Fruit fly (Drosophila melanogaster) whole organism, embryonic: Measurements from ENCODE around the gene Tengl3.

Experiments used
- CG11247 ChIP-seq: fragments of 200-800 bp; sonication (Bioruptor generic); IDR thresholded peaks from 2 replicates; pipeline ENCODE4 v1.3.6; 2022; ENCODE audit warnings: missing biosample characterization, missing genetic modification characterization
- CG12744 ChIP-seq: fragments of 200-800 bp; sonication (Bioruptor generic); optimal IDR thresholded peaks from 2 replicates; lab custom pipeline; 2016; ENCODE audit warnings: missing biosample characterization, missing genetic modification characterization
- CG1529 ChIP-seq: fragments of 200-800 bp; sonication (Bioruptor generic); optimal IDR thresholded peaks from 3 replicates; lab custom pipeline; 2018; ENCODE audit warnings: missing biosample characterization, missing genetic modification characterization
- CG1602 ChIP-seq: fragments of 200-800 bp; sonication (Bioruptor generic); optimal IDR thresholded peaks from 3 replicates; lab custom pipeline; 2016; ENCODE audit warnings: missing biosample characterization, missing genetic modification characterization
- CG17802 ChIP-seq: fragments of 200-800 bp; sonication (Bioruptor generic); optimal IDR thresholded peaks from 2 replicates; lab custom pipeline; 2018; ENCODE audit warnings: missing biosample characterization, mild to moderate bottlenecking, missing genetic modification characterization, moderate library complexity
- CG18262 ChIP-seq: fragments of 200-800 bp; optimal IDR thresholded peaks from 3 replicates; lab custom pipeline; 2019; ENCODE audit warnings: missing biosample characterization, mild to moderate bottlenecking, missing genetic modification characterization, moderate library complexity
- CG2199 ChIP-seq: fragments of 200-800 bp; sonication (Bioruptor generic); IDR thresholded peaks from 3 replicates; pipeline ENCODE4 v1.3.6; 2022; ENCODE audit warnings: missing biosample characterization, missing genetic modification characterization
- CG31441 ChIP-seq: fragments of 200-800 bp; sonication (Bioruptor generic); IDR thresholded peaks from 2 replicates; pipeline ENCODE4 v1.3.6; 2022; ENCODE audit warnings: missing biosample characterization, missing genetic modification characterization
- CG33213 ChIP-seq: fragments of 200-800 bp; sonication (Bioruptor generic); optimal IDR thresholded peaks from 3 replicates; lab custom pipeline; 2016; ENCODE audit warnings: missing biosample characterization, missing genetic modification characterization
- CG33557 ChIP-seq: fragments of 200-800 bp; sonication (Bioruptor generic); optimal IDR thresholded peaks from 2 replicates; lab custom pipeline; 2019; ENCODE audit warnings: missing biosample characterization, mild to moderate bottlenecking, missing genetic modification characterization, moderate library complexity
- CG3995 ChIP-seq: fragments of 200-800 bp; sonication (Bioruptor generic); optimal IDR thresholded peaks from 3 replicates; lab custom pipeline; 2016; ENCODE audit warnings: missing biosample characterization, missing genetic modification characterization
- CG4328 ChIP-seq: fragments of 200-800 bp; sonication (Bioruptor generic); optimal IDR thresholded peaks from 3 replicates; lab custom pipeline; 2017; ENCODE audit warnings: missing biosample characterization, missing genetic modification reagents, missing genetic modification characterization
- CG4424 ChIP-seq: fragments of 200-800 bp; sonication (Bioruptor generic); optimal IDR thresholded peaks from 3 replicates; lab custom pipeline; 2016; ENCODE audit warnings: missing biosample characterization, missing genetic modification characterization
- CG4707 ChIP-seq: fragments of 200-800 bp; sonication (Bioruptor generic); optimal IDR thresholded peaks from 2 replicates; lab custom pipeline; 2018; ENCODE audit warnings: missing biosample characterization, mild to moderate bottlenecking, missing genetic modification characterization, moderate library complexity
- CG6683 ChIP-seq: fragments of 200-800 bp; sonication (Bioruptor generic); optimal IDR thresholded peaks from 2 replicates; lab custom pipeline; 2017; ENCODE audit warnings: missing biosample characterization, mild to moderate bottlenecking, missing genetic modification characterization, missing genetic modification reagents
- CG6791 ChIP-seq: fragments of 200-800 bp; sonication (Bioruptor generic); IDR thresholded peaks from 3 replicates; pipeline ENCODE4 v1.3.6; 2022; ENCODE audit warnings: missing biosample characterization, missing genetic modification characterization; ENCODE audit not compliant: partially characterized antibody
- CG7271 ChIP-seq: fragments of 200-800 bp; sonication (Bioruptor generic); optimal IDR thresholded peaks from 2 replicates; lab custom pipeline; 2018; ENCODE audit warnings: missing biosample characterization, mild to moderate bottlenecking, missing genetic modification characterization, moderate library complexity
- CG7556 ChIP-seq: fragments of 200-800 bp; sonication (Bioruptor generic); optimal IDR thresholded peaks from 2 replicates; lab custom pipeline; 2017; ENCODE audit warnings: missing biosample characterization, mild to moderate bottlenecking, missing genetic modification characterization
- CG7786 ChIP-seq: fragments of 200-800 bp; sonication (Bioruptor generic); optimal IDR thresholded peaks from 2 replicates; lab custom pipeline; 2016; ENCODE audit warnings: missing biosample characterization, missing genetic modification characterization
- CG7928 ChIP-seq: fragments of 200-800 bp; sonication (Bioruptor generic); optimal IDR thresholded peaks from 2 replicates; lab custom pipeline; 2017; ENCODE audit warnings: missing biosample characterization, mild to moderate bottlenecking, missing genetic modification characterization
- CG9727 ChIP-seq: fragments of 200-800 bp; sonication (Bioruptor generic); optimal IDR thresholded peaks from 3 replicates; lab custom pipeline; 2017; ENCODE audit warnings: missing biosample characterization, mild to moderate bottlenecking, missing genetic modification characterization
- CG9932 ChIP-seq: fragments of 200-800 bp; sonication (Bioruptor generic); IDR thresholded peaks from 2 replicates; pipeline ENCODE4 v1.3.6; 2022; ENCODE audit warnings: missing biosample characterization, missing genetic modification characterization
- Dad ChIP-seq: fragments of 200-800 bp; sonication (Bioruptor generic); optimal IDR thresholded peaks from 3 replicates; lab custom pipeline; 2016; ENCODE audit warnings: missing biosample characterization, missing genetic modification characterization
- Dip2 ChIP-seq: fragments of 200-800 bp; sonication (Bioruptor generic); IDR thresholded peaks from 2 replicates; pipeline ENCODE4 v1.3.6; 2022; ENCODE audit warnings: missing biosample characterization, missing genetic modification characterization
- E2f2 ChIP-seq: fragments of 200-800 bp; sonication (Bioruptor generic); IDR thresholded peaks from 2 replicates; pipeline ENCODE4 v1.3.6; 2022; ENCODE audit warnings: missing biosample characterization, missing genetic modification characterization
- Ets65A ChIP-seq: fragments of 200-800 bp; sonication (Bioruptor generic); peaks from one replicate; lab custom pipeline; 2016; ENCODE audit warnings: missing biosample characterization, missing genetic modification characterization
- Fer1 ChIP-seq: fragments of 200-800 bp; sonication (Bioruptor generic); optimal IDR thresholded peaks from 2 replicates; lab custom pipeline; 2017; ENCODE audit warnings: missing biosample characterization, mild to moderate bottlenecking, missing genetic modification characterization
- HLH4C ChIP-seq: fragments of 200-800 bp; sonication (Bioruptor generic); IDR thresholded peaks from 3 replicates; pipeline ENCODE4 v1.3.6; 2022; ENCODE audit warnings: missing biosample characterization, missing genetic modification characterization; ENCODE audit not compliant: partially characterized antibody
- HmgZ ChIP-seq: fragments of 200-800 bp; sonication (Bioruptor generic); optimal IDR thresholded peaks from 2 replicates; lab custom pipeline; 2018; ENCODE audit warnings: missing biosample characterization, mild to moderate bottlenecking, missing genetic modification characterization
- Mrtf ChIP-seq: fragments of 200-800 bp; sonication (Bioruptor generic); IDR thresholded peaks from 3 replicates; pipeline ENCODE4 v1.3.6; 2022; ENCODE audit warnings: missing biosample characterization, missing genetic modification characterization
- NC2β ChIP-seq: fragments of 200-800 bp; sonication (Bioruptor generic); optimal IDR thresholded peaks from 2 replicates; lab custom pipeline; 2016; ENCODE audit warnings: missing biosample characterization, missing genetic modification characterization
- NFAT ChIP-seq: fragments of 200-800 bp; sonication (Bioruptor generic); IDR thresholded peaks from 2 replicates; pipeline ENCODE4 v1.3.6; 2022; ENCODE audit warnings: missing biosample characterization, missing genetic modification characterization
- Scr ChIP-seq: fragments of 200-800 bp; sonication (Bioruptor generic); IDR thresholded peaks from 2 replicates; pipeline ENCODE4 v1.3.6; 2022; ENCODE audit warnings: missing biosample characterization, missing genetic modification characterization; ENCODE audit not compliant: partially characterized antibody
- Six4 ChIP-seq: fragments of 200-800 bp; sonication (Bioruptor generic); optimal IDR thresholded peaks from 2 replicates; lab custom pipeline; 2016; ENCODE audit warnings: missing biosample characterization, missing genetic modification characterization
- Sox100B ChIP-seq: fragments of 200-800 bp; sonication (Bioruptor generic); optimal IDR thresholded peaks from 3 replicates; lab custom pipeline; 2018; ENCODE audit warnings: missing biosample characterization, mild to moderate bottlenecking, missing genetic modification characterization
- ap ChIP-seq: fragments of 200-800 bp; sonication (Bioruptor generic); IDR thresholded peaks from 2 replicates; pipeline ENCODE4 v1.3.6; 2022; ENCODE audit warnings: missing biosample characterization, missing genetic modification characterization
- emc ChIP-seq: fragments of 200-800 bp; sonication (Bioruptor generic); optimal IDR thresholded peaks from 2 replicates; lab custom pipeline; 2016; ENCODE audit warnings: missing biosample characterization, missing genetic modification characterization
- gcm2 ChIP-seq: fragments of 200-800 bp; sonication (Bioruptor generic); optimal IDR thresholded peaks from 2 replicates; lab custom pipeline; 2016; ENCODE audit warnings: missing biosample characterization, missing genetic modification characterization
- luna ChIP-seq: fragments of 200-800 bp; sonication (Bioruptor generic); optimal IDR thresholded peaks from 2 replicates; lab custom pipeline; 2016; ENCODE audit warnings: missing biosample characterization, missing genetic modification characterization
- oc ChIP-seq: fragments of 200-800 bp; sonication (Bioruptor generic); optimal IDR thresholded peaks from 2 replicates; lab custom pipeline; 2018; ENCODE audit warnings: missing biosample characterization, mild to moderate bottlenecking, missing genetic modification characterization, moderate library complexity
- pb ChIP-seq: fragments of 200-800 bp; sonication (Bioruptor generic); optimal IDR thresholded peaks from 3 replicates; lab custom pipeline; 2016; ENCODE audit warnings: missing biosample characterization, missing genetic modification characterization
- prd ChIP-seq, 3 experiments: fragments of >200 bp in 2 of 3; fragments of 200-800 bp in 1 of 3; sonication (Bioruptor generic) in 1 of 3; optimal IDR thresholded peaks in 2 of 3; IDR thresholded peaks in 1 of 3; 2 replicates in 2 of 3; 3 replicates in 1 of 3; pipeline versions ENCODE4 v1.3.6 to Lab custom; 2017 to 2022; ENCODE audit warnings: missing biosample characterization in 1 of 3, missing genetic modification characterization in 1 of 3
- pros ChIP-seq: fragments of 200-800 bp; sonication (Bioruptor generic); optimal IDR thresholded peaks from 3 replicates; lab custom pipeline; 2019; ENCODE audit warnings: missing biosample characterization, mild to moderate bottlenecking, missing genetic modification characterization, moderate library complexity
- pum ChIP-seq: fragments of 200-800 bp; sonication (Bioruptor generic); optimal IDR thresholded peaks from 2 replicates; lab custom pipeline; 2016; ENCODE audit warnings: missing biosample characterization, missing genetic modification characterization
- rib ChIP-seq: fragments of 200-800 bp; sonication (Bioruptor generic); IDR thresholded peaks from 2 replicates; pipeline ENCODE4 v1.3.6; 2022; ENCODE audit warnings: missing biosample characterization, missing genetic modification characterization
- salm ChIP-seq: fragments of 200-800 bp; sonication (Bioruptor generic); optimal IDR thresholded peaks from 2 replicates; lab custom pipeline; 2018; ENCODE audit warnings: missing biosample characterization, mild to moderate bottlenecking, missing genetic modification characterization
- schlank ChIP-seq: fragments of 200-800 bp; sonication (Bioruptor generic); optimal IDR thresholded peaks from 2 replicates; lab custom pipeline; 2018; ENCODE audit warnings: missing biosample characterization, mild to moderate bottlenecking, missing genetic modification characterization
- slp2 ChIP-seq: fragments of 200-800 bp; sonication (Bioruptor generic); optimal IDR thresholded peaks from 2 replicates; lab custom pipeline; 2016; ENCODE audit warnings: missing biosample characterization, missing genetic modification characterization
- ssp ChIP-seq: fragments of 200-800 bp; sonication (Bioruptor generic); IDR thresholded peaks from 2 replicates; pipeline ENCODE4 v1.3.6; 2022; ENCODE audit warnings: missing biosample characterization, missing genetic modification characterization
- unc-4 ChIP-seq: fragments of 200-800 bp; sonication (Bioruptor generic); IDR thresholded peaks from 2 replicates; pipeline ENCODE4 v1.3.6; 2022; ENCODE audit warnings: missing biosample characterization, missing genetic modification characterization; ENCODE audit not compliant: partially characterized antibody
- wdn ChIP-seq: fragments of 200-800 bp; sonication (Bioruptor generic); IDR thresholded peaks from 2 replicates; pipeline ENCODE4 v1.3.6; 2022; ENCODE audit warnings: missing biosample characterization, missing genetic modification characterization

The Tengl3 gene

DNA sequence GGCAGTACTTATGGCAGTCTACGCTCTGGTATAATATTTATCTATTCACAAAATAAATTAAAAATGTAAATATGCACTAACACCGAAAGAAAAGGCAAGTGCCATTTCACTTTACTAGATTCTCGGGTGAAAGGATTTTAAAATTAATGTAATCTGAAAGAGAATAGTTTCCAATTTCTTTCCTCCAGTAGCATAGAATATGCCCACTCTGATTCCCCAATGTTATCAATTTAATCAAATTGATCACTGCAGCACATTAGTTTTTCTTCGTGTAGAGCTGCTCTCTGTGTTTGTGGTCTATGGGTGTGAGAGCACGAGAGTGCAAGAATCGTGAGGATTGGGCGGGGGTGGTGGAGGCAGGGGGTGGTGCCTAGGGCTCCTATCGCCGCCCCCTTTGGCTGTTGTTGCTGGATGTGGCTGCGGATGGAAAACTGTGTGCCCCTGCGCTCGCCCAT is 36.9 kb downstream of the Tengl3 start (continued):
- TF ChIP-seq CG1529 (peak; percentile 91), luna (GFP tag; lab: Kevin White, UChicago) (no peak), prd (optimal IDR thresholded peaks at IDR 0.05; lab: Kevin White, UChicago) (no peak), prd (GFP tag; IDR thresholded peaks at IDR 0.05; lab: Robert Waterston, UW) (peak; percentile 80), CG6683 (GFP tag; lab: Kevin White, UChicago) (peak; percentile 42), pb (GFP tag; lab: Kevin White, UChicago) (peak; percentile 58), CG1602 (GFP tag; lab: Kevin White, UChicago) (peak; percentile 77), CG18262 (tag; lab: Kevin White, UChicago) (peak; percentile 96), Dad (GFP tag; lab: Kevin White, UChicago) (peak; percentile 59), CG4707 (GFP tag; lab: Kevin White, UChicago) (peak; percentile 78), Ets65A (GFP tag; lab: Kevin White, UChicago) (peak; percentile 94), CG2199 (GFP tag; lab: Robert Waterston, UW) (no peak), CG9932 (GFP tag; lab: Robert Waterston, UW) (no peak), salm (tag; lab: Kevin White, UChicago) (peak; percentile 73), wdn (GFP tag; lab: Robert Waterston, UW) (no peak), schlank (tag; lab: Kevin White, UChicago) (no peak), CG7786 (peak; percentile 59), NFAT (GFP tag; lab: Robert Waterston, UW) (no peak), CG33213 (GFP tag; lab: Kevin White, UChicago) (peak; percentile 72), gcm2 (GFP tag; lab: Kevin White, UChicago) (peak; percentile 2), NC2β (GFP tag; lab: Kevin White, UChicago) (peak; percentile 73), E2f2 (GFP tag; lab: Robert Waterston, UW) (peak; percentile 40; the same call in 1 of the 2 replicates), emc (GFP tag; lab: Kevin White, UChicago) (peak; percentile 8), Scr (GFP tag; lab: Robert Waterston, UW) (no peak), unc-4 (GFP tag; lab: Robert Waterston, UW) (no peak), CG31441 (GFP tag; lab: Robert Waterston, UW) (no peak; the same call in none of the 2 replicates), CG7556 (GFP tag; lab: Kevin White, UChicago) (peak; percentile 86), ap (GFP tag; lab: Robert Waterston, UW) (peak; percentile 74), pum (GFP tag; lab: Kevin White, UChicago) (peak; percentile 74), Fer1 (GFP tag; lab: Kevin White, UChicago) (peak; percentile 53), CG11247 (peak; percentile 48), CG17802 (tag; lab: Kevin White, UChicago) (peak; percentile 61), slp2 (GFP tag; lab: Kevin White, UChicago) (peak; percentile 81), CG4328 (peak; percentile 61), oc (tag; lab: Kevin White, UChicago) (peak; percentile 88), Mrtf (GFP tag; lab: Robert Waterston, UW) (peak; percentile 48; the same call in 2 of the 3 replicates), CG3995 (no peak), CG4424 (GFP tag; lab: Kevin White, UChicago) (peak; percentile 90), Dip2 (GFP tag; lab: Robert Waterston, UW) (no peak), Sox100B (GFP tag; lab: Kevin White, UChicago) (peak; percentile 92), HmgZ (no peak), CG6791 (GFP tag; lab: Robert Waterston, UW) (no peak), CG9727 (GFP tag; lab: Kevin White, UChicago) (peak; percentile 90), rib (GFP tag; lab: Robert Waterston, UW) (no peak), CG7928 (GFP tag; lab: Kevin White, UChicago) (no peak), HLH4C (GFP tag; lab: Robert Waterston, UW) (no peak), CG12744 (GFP tag; lab: Kevin White, UChicago) (no peak), ssp (GFP tag; lab: Robert Waterston, UW) (0 out of 2 replicates have a peak, but pooled peaks have one; percentile 35), CG33557 (GFP tag; lab: Kevin White, UChicago) (peak; percentile 96), Six4 (peak; percentile 85), pros (GFP tag; lab: Kevin White, UChicago) (no peak), CG7271 (tag; lab: Kevin White, UChicago) (peak; percentile 6)
